Worm (Caenorhabditis elegans): ENCODE results near the gene ape-1.

The ape-1 gene

DNA sequence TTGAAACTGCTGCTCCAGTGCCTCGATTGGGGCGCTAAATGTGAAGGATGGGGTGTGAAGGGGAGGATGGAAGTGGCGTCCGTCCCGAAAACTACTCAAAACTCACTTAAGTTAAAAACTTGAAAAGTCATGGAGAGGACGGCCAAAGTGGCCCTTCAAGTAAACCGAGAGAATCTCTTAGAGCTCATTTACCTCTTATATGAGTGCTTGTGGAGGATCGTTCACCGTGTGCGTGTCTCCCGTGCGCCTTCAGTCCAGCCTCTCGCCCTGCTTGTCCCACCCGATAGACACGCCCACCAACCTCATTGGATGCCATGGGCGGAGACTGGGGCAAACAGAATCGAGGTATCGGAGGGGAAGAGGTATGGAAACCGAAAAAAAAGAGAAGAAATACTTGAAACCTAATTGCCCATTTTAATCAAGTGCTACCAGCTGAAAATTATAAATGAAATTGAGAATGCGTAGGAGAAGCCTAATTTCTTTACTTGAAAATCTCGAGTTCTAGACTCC is 10.8 kb upstream of the ape-1 start, which contains the start of gene ceh-27:
TSS of gene ceh-27 (minus strand) at position 228 of the 510 bp plus-strand sequence.
- TF ChIP-seq unc-62 (GFP tag; optimal IDR thresholded peaks at IDR 0.05) = no peak

DNA sequence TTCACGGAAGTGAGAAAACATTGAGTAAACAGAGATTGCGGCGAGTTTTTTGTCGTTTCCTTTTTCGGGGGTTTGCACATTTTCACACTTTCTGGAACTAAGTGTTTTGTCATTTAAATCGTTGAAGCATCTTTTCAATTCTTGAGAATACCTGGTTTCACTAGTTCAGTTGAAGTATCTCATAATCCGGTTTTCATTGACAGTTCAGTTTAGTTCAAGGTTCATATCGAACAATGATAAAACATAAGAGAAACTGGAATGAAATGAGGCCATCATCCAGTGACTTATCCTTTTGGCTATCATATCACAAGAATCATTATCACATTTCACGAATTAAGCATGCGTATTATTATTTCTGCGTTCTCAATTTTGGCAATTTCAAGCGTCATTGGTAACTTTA is 8.6 kb upstream of the ape-1 start, which contains the start of gene F46F3.3:
TSS of gene F46F3.3 (plus strand) at position 301 of the 400 bp plus-strand sequence.
- TF ChIP-seq unc-62 (GFP tag; optimal IDR thresholded peaks at IDR 0.05) = no peak

DNA sequence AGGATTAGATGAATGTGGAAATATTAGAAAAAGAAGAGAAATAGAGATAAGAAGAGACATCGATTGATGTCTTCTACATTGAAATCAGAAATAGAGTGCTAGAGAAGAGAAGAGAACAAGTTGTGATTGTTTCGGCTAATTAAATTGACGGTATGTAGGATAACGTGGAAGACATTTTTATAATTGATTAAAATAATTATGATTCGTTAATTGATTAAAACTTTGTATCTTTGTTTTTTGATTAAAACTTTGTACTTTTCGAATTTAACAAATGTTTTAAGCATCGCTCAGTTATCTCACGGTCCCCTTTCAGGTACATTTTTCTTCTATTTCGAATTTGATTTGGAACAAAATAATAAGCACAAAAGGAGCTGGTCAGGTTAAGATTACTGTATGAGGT is 3.2 kb upstream of the ape-1 start, which contains the start of gene lgc-44:
TSS of gene lgc-44 (minus strand) at position 101 of the 400 bp plus-strand sequence.
- no peak for TF ChIP-seq unc-62 (GFP tag; optimal IDR thresholded peaks at IDR 0.05)

DNA sequence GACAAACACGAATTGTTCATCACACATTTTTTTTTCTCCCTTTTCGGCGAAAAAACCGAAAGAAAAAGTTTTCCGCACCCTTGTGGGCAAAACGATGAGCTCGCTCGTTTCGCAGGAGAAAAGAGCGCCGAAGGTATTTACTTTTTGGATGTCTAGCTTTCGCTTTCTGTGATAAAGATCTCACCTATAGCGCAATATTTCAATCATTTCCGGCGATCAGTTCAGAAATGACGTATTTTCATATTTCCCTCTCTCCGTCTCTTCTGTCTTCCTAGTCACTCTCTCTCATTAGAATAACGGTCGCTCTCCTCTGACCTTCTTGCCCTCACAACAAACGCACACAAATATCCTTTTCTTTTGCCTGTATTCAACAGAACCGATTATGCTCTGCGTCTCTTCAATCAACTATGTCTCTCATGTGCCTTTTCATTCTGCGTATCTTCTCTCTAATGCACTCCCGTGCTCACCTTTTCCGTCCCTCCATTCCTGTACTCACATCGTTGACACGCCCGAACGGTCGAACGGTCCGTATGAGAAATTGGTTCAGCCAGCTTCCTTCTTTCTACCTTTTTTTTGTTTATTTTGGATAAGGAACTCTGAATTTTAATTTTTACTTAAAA is 1.9 kb upstream of the ape-1 start:
- no peak for TF ChIP-seq unc-62 (GFP tag; optimal IDR thresholded peaks at IDR 0.05)

DNA sequence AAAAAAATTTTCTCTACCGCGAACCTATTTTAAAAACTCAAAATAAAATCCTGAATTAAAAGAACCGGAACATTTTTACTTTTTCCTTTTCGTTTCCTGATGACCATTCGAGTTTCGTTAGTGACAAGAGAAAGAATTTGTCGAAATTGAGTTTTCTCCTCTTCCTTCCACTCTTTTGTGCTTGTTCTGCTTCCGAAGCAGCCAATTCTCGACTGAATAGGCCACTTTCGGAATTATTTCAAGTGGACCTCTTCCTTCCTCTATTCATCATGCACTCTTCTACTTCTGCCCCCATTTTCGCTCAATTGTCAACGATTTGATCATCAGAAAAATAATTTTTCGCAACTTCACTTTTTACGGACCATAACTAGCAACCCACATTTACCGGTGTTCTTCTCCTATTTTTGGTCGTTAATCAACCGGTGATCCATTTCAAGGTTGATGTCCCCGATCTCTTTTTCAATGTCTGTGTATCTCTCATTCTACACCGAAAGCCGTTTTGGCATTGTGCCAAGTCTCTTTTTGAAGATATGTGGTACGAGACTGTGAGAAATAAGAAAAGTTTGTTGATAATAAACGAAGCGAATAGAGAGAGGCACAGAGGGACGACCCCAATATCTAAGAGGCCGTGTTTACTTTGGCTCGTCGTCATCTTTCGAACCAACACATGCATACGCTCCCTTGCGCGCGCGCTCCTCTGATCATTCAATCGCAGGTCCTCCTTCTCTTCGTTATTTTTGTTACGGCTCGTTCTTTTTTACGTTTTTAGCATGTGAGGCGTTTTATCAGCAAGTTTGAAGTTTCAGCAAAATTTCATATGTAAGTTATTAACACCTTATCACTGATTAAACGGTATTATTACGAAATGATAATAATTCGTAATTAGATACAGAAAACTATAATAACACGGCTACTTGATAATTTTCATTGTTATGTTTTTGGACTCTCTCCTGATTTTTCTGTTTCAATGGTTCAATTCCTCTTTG is 851 bp upstream of the ape-1 start:
- TF ChIP-seq unc-62 (GFP tag; optimal IDR thresholded peaks at IDR 0.05) = no peak

DNA sequence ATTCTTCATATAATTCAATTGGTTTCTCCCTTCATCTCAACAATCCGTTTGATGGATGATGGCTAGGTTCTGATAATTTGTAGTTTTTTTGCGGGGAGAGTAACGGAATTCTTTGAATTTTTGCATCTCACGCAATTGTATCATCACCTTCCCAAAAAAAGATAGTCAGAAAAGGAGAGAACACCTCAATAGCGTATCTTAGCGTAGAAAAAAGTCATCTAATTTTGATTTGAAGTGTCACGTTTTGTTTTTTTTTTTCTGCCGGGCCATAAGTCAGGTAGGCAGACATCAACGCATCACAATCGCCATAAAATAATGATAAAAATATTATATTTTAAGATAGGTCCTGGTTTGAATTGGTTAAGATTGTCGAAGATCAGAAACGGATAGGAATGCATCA is 760 bp downstream of the ape-1 start:
- no peak for TF ChIP-seq unc-62 (GFP tag; optimal IDR thresholded peaks at IDR 0.05)

DNA sequence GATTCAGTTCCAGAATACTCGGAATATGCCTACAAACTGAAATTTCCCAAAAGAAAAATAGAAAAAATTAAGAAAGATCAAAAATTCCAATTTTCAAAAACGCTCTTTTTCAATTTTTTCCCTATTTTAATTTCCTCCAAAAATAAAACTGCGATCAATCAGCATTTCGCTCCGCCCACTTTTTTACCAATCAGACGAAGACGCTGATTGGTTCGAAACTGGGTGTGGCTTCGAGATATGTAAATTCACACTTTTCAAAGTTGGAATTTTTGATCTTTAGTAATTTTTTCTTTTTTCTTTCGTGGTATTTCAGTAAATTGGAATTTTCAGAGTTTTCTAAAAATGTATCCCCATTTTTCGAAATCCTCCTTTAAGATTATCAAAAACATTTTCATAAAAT is 1.3 kb downstream of the ape-1 start:
- no peak for TF ChIP-seq unc-62 (GFP tag; optimal IDR thresholded peaks at IDR 0.05)

DNA sequence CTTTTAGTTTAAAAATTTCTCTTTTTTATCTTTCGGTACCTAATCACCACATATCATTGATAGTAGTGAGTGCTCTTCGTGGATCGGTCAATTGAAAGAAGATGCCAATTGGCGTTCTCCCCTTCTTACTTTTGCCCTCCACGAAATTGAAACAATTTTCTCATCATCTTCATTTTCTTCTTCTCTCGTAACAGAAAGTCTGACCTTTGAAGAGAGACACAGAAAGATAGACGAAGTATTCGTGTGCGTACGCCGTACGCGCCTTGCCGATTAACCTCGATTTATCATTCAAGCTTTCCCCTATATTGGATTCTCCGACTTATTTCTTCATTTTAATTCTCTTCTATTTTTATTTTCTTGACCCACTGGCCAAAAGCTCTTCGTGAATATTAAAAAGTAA is 1.8 kb downstream of the ape-1 start:
- no peak for TF ChIP-seq unc-62 (GFP tag; optimal IDR thresholded peaks at IDR 0.05)

DNA sequence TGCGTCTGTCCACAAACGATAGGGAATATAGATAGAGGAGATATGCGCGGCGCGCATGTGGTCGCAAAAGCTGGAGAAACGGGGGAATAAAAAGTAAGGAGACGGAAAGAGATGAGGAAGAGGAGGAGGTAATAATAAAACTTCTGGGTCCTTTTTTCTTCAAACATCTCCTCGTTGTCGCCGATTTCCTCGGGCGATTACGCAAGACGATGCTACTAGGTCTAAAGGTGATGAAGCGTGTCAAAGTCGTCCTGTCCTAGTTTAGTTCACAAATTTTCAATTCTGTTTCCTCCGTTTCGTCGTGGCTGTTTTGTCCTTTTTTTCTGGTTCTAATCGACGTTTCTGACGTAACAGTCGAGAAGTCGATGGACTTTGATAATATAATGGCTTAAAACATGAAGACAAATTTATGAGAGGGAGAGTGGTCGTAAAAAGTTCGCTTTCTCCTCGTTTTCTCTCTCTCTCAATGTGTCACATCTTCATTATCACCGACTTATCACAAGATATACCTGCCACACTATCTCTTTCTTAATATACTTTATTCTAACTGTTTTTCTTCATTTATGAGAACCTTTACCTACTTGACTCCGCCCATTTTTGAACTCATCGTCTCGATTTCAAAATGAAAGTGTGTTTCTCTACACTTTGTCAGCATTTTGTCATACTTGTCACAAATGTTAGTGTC is 4.9 kb downstream of the ape-1 start:
- no peak for TF ChIP-seq unc-62 (GFP tag; optimal IDR thresholded peaks at IDR 0.05)

DNA sequence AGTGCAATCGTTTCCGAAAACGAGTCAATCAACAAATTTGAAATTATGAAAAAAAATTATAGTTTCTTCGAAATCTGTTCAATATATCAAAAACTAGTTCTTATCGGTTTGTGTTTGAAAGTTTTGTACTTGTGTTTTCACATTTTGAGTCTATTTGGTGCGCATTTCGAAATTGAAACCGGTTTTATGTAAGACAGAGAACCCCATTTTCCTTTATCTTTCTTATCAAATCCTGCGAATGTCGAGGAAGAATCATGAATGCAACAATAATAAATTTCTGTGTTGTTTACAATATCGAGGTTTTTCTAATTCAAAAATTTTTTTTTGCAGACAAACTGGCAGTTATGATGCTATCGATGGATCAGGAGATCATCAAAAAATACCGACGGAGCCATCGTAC is 7.1 kb downstream of the ape-1 start:
- no peak for TF ChIP-seq unc-62 (GFP tag; optimal IDR thresholded peaks at IDR 0.05)

DNA sequence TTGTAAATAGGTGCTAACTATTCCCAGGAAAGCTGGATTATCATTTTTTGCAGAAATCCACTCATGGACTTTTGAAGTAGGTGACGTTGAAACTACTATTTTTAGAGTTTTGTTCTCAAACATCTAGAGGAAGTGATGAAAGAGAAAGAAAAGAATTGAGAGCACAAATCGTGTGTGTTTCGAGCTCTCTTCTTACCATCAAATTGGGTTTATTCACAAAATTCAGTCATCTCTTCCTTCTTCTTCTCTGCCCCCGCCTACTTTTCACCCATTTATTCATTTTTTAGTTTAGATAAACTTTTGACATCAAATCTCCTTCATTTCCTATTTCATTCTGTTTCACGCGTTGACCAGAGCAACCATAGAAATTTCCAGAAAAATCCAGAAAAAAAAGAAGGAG is 11.1 kb downstream of the ape-1 start, which contains the start of gene W05E10.2:
TSS of gene W05E10.2 (plus strand) at position 301 of the 400 bp plus-strand sequence.
- TF ChIP-seq unc-62 (GFP tag; optimal IDR thresholded peaks at IDR 0.05) = no peak

DNA sequence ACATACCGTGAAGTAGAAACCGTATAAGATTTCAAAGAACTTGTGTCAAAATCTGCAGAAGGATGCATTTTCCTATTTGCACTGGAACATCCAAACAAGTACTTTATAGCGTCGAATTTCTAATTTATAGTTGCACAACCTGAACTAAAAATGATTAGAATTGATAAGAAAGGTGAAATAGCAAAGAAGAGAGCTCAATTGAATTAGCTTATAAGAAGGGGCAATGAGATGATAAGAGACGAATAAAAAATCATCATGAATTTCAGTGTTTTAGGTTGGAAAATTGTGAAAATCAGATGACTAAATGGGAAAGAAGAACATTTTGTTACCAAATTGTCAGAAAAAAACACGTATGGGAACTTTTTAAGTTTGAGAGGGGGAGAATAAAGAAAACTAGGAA is 15.8 kb downstream of the ape-1 start, which contains the start of gene W05E10.1:
TSS of gene W05E10.1 (minus strand) at position 139 of the 400 bp plus-strand sequence.
- no peak for TF ChIP-seq unc-62 (GFP tag; optimal IDR thresholded peaks at IDR 0.05)

DNA sequence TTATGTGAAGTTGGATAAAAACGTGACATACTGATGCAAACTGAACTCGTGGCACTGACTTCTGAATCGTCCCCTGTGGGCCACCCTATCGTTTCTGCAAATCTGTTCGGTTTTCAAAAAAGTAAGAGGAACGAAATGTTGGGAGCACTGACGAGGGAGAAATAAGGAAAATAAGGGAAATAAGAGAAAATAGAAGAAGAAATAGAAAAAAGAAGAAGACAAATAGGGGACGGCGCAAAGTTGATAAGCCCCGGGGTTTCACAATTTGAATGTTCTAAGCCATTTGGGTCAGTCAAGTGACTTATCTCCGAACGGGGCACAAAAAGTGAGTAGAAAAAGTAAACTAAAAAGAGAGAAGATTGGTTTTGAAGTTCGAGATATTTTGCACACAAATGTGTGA is 19.9 kb downstream of the ape-1 start, which contains the start of gene W05E10.5:
TSS of gene W05E10.5 (minus strand) at position 101 of the 400 bp plus-strand sequence.
- no peak for TF ChIP-seq unc-62 (GFP tag; optimal IDR thresholded peaks at IDR 0.05)

DNA sequence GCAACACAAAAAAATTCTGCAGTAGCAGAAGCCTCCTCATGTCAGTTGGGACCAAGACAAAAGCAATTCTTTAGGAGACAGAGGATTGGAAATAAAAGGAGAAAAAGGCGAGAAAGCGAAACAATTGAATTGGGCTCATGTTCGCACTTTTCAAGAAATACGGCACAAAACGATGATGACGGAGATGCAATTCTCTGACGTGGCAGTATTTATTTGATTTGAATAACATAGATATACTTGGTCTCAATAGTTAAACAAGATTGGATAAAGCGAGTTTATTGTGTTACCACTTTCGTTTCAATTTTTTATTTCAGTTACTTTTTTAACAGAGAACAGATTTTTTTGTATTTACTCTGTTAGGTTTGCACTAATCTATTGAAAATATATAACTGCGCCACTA is 21.7 kb downstream of the ape-1 start:
- TF ChIP-seq unc-62 (GFP tag; optimal IDR thresholded peaks at IDR 0.05) = no peak

DNA sequence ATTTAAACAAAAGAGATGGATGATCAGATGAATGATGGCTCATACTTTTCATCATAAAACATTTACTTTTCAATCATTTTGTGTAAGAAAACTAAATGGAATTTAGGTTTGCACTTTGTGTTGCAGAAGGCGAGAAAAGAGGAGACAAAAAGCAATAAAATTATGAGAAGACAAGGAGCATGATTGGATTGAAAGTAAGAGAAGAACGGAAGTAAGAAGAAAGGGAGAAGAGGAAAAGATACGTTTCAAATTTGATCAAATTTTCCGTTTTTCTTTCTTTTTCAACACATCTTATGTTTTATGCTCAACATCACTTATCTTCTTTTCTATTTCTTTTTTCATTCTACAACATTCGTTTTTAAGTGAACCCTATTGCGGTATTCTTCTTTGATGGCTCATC is 28.9 kb downstream of the ape-1 start:
- TF ChIP-seq unc-62 (GFP tag; optimal IDR thresholded peaks at IDR 0.05) = no peak

DNA sequence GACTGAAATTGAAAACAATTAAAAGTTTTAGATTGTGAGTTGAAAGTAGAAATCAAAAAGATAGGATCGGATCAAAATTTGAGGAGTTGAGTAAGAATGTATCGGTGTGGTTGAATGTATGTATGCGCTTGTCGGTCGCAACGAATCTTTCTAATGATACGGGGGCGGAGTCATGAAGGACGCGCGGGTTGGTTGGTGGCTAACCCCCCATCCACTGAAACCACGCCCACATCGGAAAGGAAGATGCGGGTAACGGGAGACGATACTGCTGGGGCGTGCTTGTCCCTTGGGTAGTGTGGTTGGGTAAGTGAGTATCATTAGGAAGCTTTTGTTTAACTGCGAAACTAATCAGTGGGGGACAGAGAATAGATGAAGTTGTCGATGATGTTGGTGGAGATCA is 29.7 kb downstream of the ape-1 start, which contains the start of gene ceh-32:
TSS of gene ceh-32 (minus strand) at position 2 of the 400 bp plus-strand sequence.
- no peak for TF ChIP-seq unc-62 (GFP tag; optimal IDR thresholded peaks at IDR 0.05)

Measured in whole organism, dauer.